Worm (Caenorhabditis elegans): Measurements from ENCODE around the gene rpl-16.

Gene rpl-16

DNA sequence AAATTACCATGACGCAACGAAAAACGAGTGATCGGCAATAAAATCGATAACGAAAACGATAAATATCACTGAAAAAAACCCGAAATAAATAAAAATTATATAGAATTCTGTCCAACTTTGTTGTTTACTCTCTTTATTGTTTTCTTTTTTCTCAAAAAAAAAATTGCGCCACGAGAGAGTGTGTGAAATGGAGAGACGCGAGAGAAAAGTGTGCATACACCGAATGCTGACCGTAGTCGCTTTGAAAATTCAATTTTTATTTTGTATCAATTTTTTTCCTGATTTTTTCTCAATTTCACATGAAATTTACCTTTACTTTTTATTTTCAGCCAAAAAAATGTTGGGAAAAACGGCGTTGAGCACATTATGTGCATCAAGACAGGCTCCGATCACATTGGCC lies 6.5 kb upstream of the rpl-16 start, which contains the start of the genes M01F1.4 and mrpl-35 (continued):
- TF ChIP-seq eor-1 (tag; optimal IDR thresholded peaks at IDR 0.05) (no peak), ZK546.5 (tag; optimal IDR thresholded peaks at IDR 0.05) (no peak)

DNA sequence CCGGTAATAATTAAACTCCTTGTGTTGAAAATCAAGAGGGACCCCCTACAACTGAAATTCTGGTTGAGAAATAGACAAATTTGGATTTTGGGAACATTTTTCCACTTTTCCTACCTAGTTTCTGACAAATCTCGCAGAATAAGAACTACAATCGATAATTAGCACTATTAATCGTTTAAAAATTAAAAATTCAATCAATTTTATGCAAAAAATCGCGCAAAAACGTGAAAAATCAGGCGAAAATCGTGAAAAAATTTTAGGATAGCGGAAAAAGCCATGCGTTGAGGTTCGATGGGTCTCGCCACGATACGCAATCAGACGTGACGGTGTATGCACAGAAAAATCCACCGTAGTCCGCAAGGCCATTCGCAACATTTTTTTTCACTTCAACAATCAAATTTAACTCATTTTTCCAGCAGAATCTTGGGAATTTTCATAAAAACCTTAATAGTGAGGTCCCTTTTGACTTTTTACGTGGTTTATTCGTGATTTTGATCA lies 1.7 kb upstream of the rpl-16 start, which contains the start of gene lias-1:
TSS of gene lias-1 (minus strand) at position 51 of the 498 bp plus-strand sequence.
- TF ChIP-seq mdl-1 (tag; optimal IDR thresholded peaks at IDR 0.05) (no peak), nhr-237 (tag; optimal IDR thresholded peaks at IDR 0.05) (no peak), lin-39 (tag; optimal IDR thresholded peaks at IDR 0.05) (peak; percentile 67), fos-1 (tag; optimal IDR thresholded peaks at IDR 0.05) (no peak), lin-15B (tag; optimal IDR thresholded peaks at IDR 0.05) (peak; percentile 90), tbx-2 (tag; optimal IDR thresholded peaks at IDR 0.05) (no peak), mml-1 (tag; optimal IDR thresholded peaks at IDR 0.05) (no peak), skn-1 (tag; optimal IDR thresholded peaks at IDR 0.05) (peak; percentile 60), elt-2 (tag; optimal IDR thresholded peaks at IDR 0.05) (peak; percentile 47), elt-1 (tag; optimal IDR thresholded peaks at IDR 0.05) (no peak), nhr-12 (tag; optimal IDR thresholded peaks at IDR 0.05) (no peak), nfya-1 (tag; optimal IDR thresholded peaks at IDR 0.05; ENCODE audit: insufficient read depth) (peak; percentile 94), nhr-77 (tag; optimal IDR thresholded peaks at IDR 0.05) (no peak), snpc-4 (tag; optimal IDR thresholded peaks at IDR 0.05) (peak; percentile 73), elt-3 (tag; optimal IDR thresholded peaks at IDR 0.05) (no peak), hmg-11 (tag; optimal IDR thresholded peaks at IDR 0.05) (peak; percentile 79), nhr-67 (tag; optimal IDR thresholded peaks at IDR 0.05) (no peak), pqm-1 (tag; optimal IDR thresholded peaks at IDR 0.05) (peak; percentile 73), aly-2 (tag; optimal IDR thresholded peaks at IDR 0.05) (no peak), sea-2 (GFP tag; optimal IDR thresholded peaks at IDR 0.05) (no peak), unc-39 (tag; optimal IDR thresholded peaks at IDR 0.05) (no peak), ceh-82 (tag; optimal IDR thresholded peaks at IDR 0.05) (no peak), ztf-11 (tag; optimal IDR thresholded peaks at IDR 0.05) (no peak), R02D3.7 (tag; optimal IDR thresholded peaks at IDR 0.05) (peak; percentile 57), ama-1 (optimal IDR thresholded peaks at IDR 0.05) (peak; percentile 68), ZK546.5 (tag; optimal IDR thresholded peaks at IDR 0.05) (no peak), jun-1 (tag; optimal IDR thresholded peaks at IDR 0.05) (peak; percentile 70), pha-4 (tag; optimal IDR thresholded peaks at IDR 0.05) (peak; percentile 91), ceh-16 (tag; optimal IDR thresholded peaks at IDR 0.05) (no peak), lsy-12 (tag; optimal IDR thresholded peaks at IDR 0.05) (peak; percentile 49), fkh-2 (tag; optimal IDR thresholded peaks at IDR 0.05) (no peak), unc-62 (GFP tag; optimal IDR thresholded peaks at IDR 0.05) (no peak), nhr-25 (tag; optimal IDR thresholded peaks at IDR 0.05) (peak; percentile 93), ceh-9 (tag; optimal IDR thresholded peaks at IDR 0.05) (no peak), fkh-10 (GFP tag; optimal IDR thresholded peaks at IDR 0.05) (peak; percentile 39), nhr-43 (tag; optimal IDR thresholded peaks at IDR 0.05; ENCODE audit: poor library complexity, severe bottlenecking) (peak; percentile 18), nhr-76 (tag; optimal IDR thresholded peaks at IDR 0.05) (no peak), nhr-28 (tag; optimal IDR thresholded peaks at IDR 0.05) (no peak), nhr-23 (tag; optimal IDR thresholded peaks at IDR 0.05) (peak; percentile 84), egl-5 (tag; optimal IDR thresholded peaks at IDR 0.05) (peak; percentile 83), daf-12 (tag; optimal IDR thresholded peaks at IDR 0.05) (no peak), zag-1 (tag; optimal IDR thresholded peaks at IDR 0.05) (no peak), egl-27 (tag; optimal IDR thresholded peaks at IDR 0.05) (no peak), nhr-11 (tag; optimal IDR thresholded peaks at IDR 0.05) (no peak), ceh-28 (tag; optimal IDR thresholded peaks at IDR 0.05) (peak; percentile 44), ztf-4 (tag; optimal IDR thresholded peaks at IDR 0.05) (peak; percentile 73), eor-1 (tag; optimal IDR thresholded peaks at IDR 0.05) (no peak)
